Worm (Caenorhabditis elegans) whole organism, L1 larva: ENCODE results near the gene Y70G10A.4.
A peak's percentile ranks its signal among the peaks of the same experiment; 100 is the strongest.

Source experiments
- C04F5.9 ChIP-seq: sonication (generic microtip); optimal IDR thresholded peaks from 2 replicates; lab custom pipeline; 2016; ENCODE audit warnings: missing genetic modification characterization, missing compliant biosample characterization
- C16A3.4 ChIP-seq: fragments of 150-350 bp; optimal IDR thresholded peaks from 2 replicates; lab custom pipeline; 2014; ENCODE audit warnings: missing biosample characterization, missing genetic modification characterization
- C34B4.2 ChIP-seq: sonication (generic microtip); optimal IDR thresholded peaks from 2 replicates; lab custom pipeline; 2017; ENCODE audit warnings: mild to moderate bottlenecking, missing genetic modification characterization, missing compliant biosample characterization
- aha-1 ChIP-seq: fragments of 150-350 bp; optimal IDR thresholded peaks from 2 replicates; lab custom pipeline; 2014; ENCODE audit warnings: missing biosample characterization, missing genetic modification characterization
- blmp-1 ChIP-seq: fragments of 150-350 bp; optimal IDR thresholded peaks from 2 replicates; lab custom pipeline; 2014; ENCODE audit warnings: missing biosample characterization, missing genetic modification characterization
- ceh-8 ChIP-seq: fragments of 200-800 bp; sonication (Bioruptor generic); optimal IDR thresholded peaks from 2 replicates; lab custom pipeline; 2018; ENCODE audit warnings: mild to moderate bottlenecking, missing genetic modification characterization, moderate library complexity, missing compliant biosample characterization
- dpl-1 ChIP-seq, 3 experiments: fragments of 150-350 bp in 2 of 3; sonication (generic microtip) in 1 of 3; optimal IDR thresholded peaks; 2 replicates each; lab custom pipeline; 2014 to 2017; ENCODE audit warnings: missing biosample characterization in 3 of 3, missing genetic modification characterization in 3 of 3, missing genetic modification reagents in 3 of 3
- dsc-1 ChIP-seq: sonication (generic microtip); optimal IDR thresholded peaks from 2 replicates; lab custom pipeline; 2016; ENCODE audit warnings: mild to moderate bottlenecking, missing genetic modification characterization, missing compliant biosample characterization
- efl-1 ChIP-seq, 4 experiments: fragments of 150-350 bp; optimal IDR thresholded peaks in 3 of 4; peaks in 1 of 4; 1 replicate in 1 of 4; 2 replicates in 3 of 4; lab custom pipeline; 2014; ENCODE audit warnings: missing biosample characterization in 2 of 4, missing genetic modification characterization in 2 of 4, missing genetic modification reagents in 2 of 4
- efl-3 ChIP-seq: fragments of 200-800 bp; sonication (Bioruptor generic); optimal IDR thresholded peaks from 2 replicates; lab custom pipeline; 2018; ENCODE audit warnings: mild to moderate bottlenecking, missing genetic modification characterization, missing compliant biosample characterization
- elt-2 ChIP-seq: sonication (generic microtip); optimal IDR thresholded peaks from 2 replicates; lab custom pipeline; 2016; ENCODE audit warnings: missing genetic modification characterization, mild to moderate bottlenecking, inconsistent platforms, missing compliant biosample characterization, missing genetic modification reagents
- elt-3 ChIP-seq, 6 experiments: fragments of 150-350 bp in 1 of 6; sonication (generic microtip); optimal IDR thresholded peaks; 2 replicates each; lab custom pipeline; 2017 to 2018; ENCODE audit warnings: missing biosample characterization in 6 of 6, missing genetic modification characterization in 6 of 6, inconsistent platforms in 1 of 6
- fkh-8 ChIP-seq: sonication (generic microtip); optimal IDR thresholded peaks from 2 replicates; lab custom pipeline; 2016; ENCODE audit warnings: mild to moderate bottlenecking, missing genetic modification characterization, missing compliant biosample characterization
- fos-1 ChIP-seq: fragments of 150-350 bp; optimal IDR thresholded peaks from 2 replicates; lab custom pipeline; 2014; ENCODE audit warnings: missing biosample characterization, missing genetic modification characterization
- hlh-17 ChIP-seq: fragments of 200-800 bp; sonication (Bioruptor generic); optimal IDR thresholded peaks from 2 replicates; lab custom pipeline; 2018; ENCODE audit warnings: missing genetic modification characterization, mild to moderate bottlenecking, missing compliant biosample characterization, moderate library complexity, borderline replicate concordance
- isw-1 ChIP-seq: fragments of 200-800 bp; sonication (Bioruptor generic); IDR thresholded peaks from 2 replicates; pipeline ENCODE4 v1.3.6; 2022; ENCODE audit warnings: missing genetic modification characterization, missing compliant biosample characterization
- lin-15B ChIP-seq: fragments of 150-350 bp; sonication (generic microtip); optimal IDR thresholded peaks from 3 replicates; lab custom pipeline; 2014; ENCODE audit warnings: missing biosample characterization, missing genetic modification characterization
- lin-35 ChIP-seq, 2 experiments: fragments of 150-350 bp; optimal IDR thresholded peaks; 2 replicates each; lab custom pipeline; 2014; ENCODE audit warnings: missing biosample characterization in 2 of 2, missing genetic modification characterization in 2 of 2, missing genetic modification reagents in 2 of 2
- mep-1 ChIP-seq: fragments of 150-350 bp; optimal IDR thresholded peaks from 2 replicates; lab custom pipeline; 2014; ENCODE audit warnings: missing biosample characterization, missing genetic modification characterization
- nhr-11 ChIP-seq: fragments of 150-350 bp; optimal IDR thresholded peaks from 2 replicates; lab custom pipeline; 2014; ENCODE audit warnings: missing biosample characterization, missing genetic modification characterization
- nhr-19 ChIP-seq: fragments of 200-800 bp; sonication (Bioruptor generic); conservative IDR thresholded peaks from 2 replicates; pipeline ENCODE4 v1.3.6; 2022; ENCODE audit warnings: missing genetic modification characterization, missing compliant biosample characterization
- nhr-20 ChIP-seq: sonication (generic microtip); optimal IDR thresholded peaks from 2 replicates; lab custom pipeline; 2016; ENCODE audit warnings: mild to moderate bottlenecking, missing genetic modification characterization, missing compliant biosample characterization
- nhr-47 ChIP-seq: sonication (generic microtip); optimal IDR thresholded peaks from 2 replicates; lab custom pipeline; 2016; ENCODE audit warnings: mild to moderate bottlenecking, missing genetic modification characterization, moderate library complexity, missing compliant biosample characterization
- nhr-71 ChIP-seq: sonication (generic microtip); optimal IDR thresholded peaks from 2 replicates; lab custom pipeline; 2016; ENCODE audit warnings: mild to moderate bottlenecking, missing genetic modification characterization, moderate library complexity, missing compliant biosample characterization
- nhr-84 ChIP-seq: sonication (generic microtip); optimal IDR thresholded peaks from 2 replicates; lab custom pipeline; 2017; ENCODE audit warnings: missing biosample characterization, missing genetic modification characterization
- pqm-1 ChIP-seq: sonication (generic microtip); optimal IDR thresholded peaks from 3 replicates; lab custom pipeline; 2017; ENCODE audit warnings: missing biosample characterization, missing genetic modification characterization
- skn-1 ChIP-seq: fragments of 150-350 bp; optimal IDR thresholded peaks from 2 replicates; lab custom pipeline; 2014; ENCODE audit warnings: missing biosample characterization, missing genetic modification characterization
- snu-23 ChIP-seq: sonication (generic microtip); optimal IDR thresholded peaks from 2 replicates; lab custom pipeline; 2016; ENCODE audit warnings: missing genetic modification characterization, missing compliant biosample characterization
- sox-4 ChIP-seq: sonication (generic microtip); optimal IDR thresholded peaks from 2 replicates; lab custom pipeline; 2016; ENCODE audit warnings: missing genetic modification characterization, missing compliant biosample characterization
- sptf-1 ChIP-seq: fragments of 150-350 bp; optimal IDR thresholded peaks from 2 replicates; lab custom pipeline; 2014; ENCODE audit warnings: missing biosample characterization, missing genetic modification characterization
- swsn-7 ChIP-seq: sonication (generic microtip); optimal IDR thresholded peaks from 2 replicates; lab custom pipeline; 2016; ENCODE audit warnings: missing genetic modification characterization, missing compliant biosample characterization
- ztf-4 ChIP-seq: fragments of 150-350 bp; optimal IDR thresholded peaks from 2 replicates; lab custom pipeline; 2014; ENCODE audit warnings: missing biosample characterization, missing genetic modification characterization

Gene Y70G10A.4

ce11 chrIII:10251114-10251513 is 29.2 kb downstream of the Y70G10A.4 start:
- TF ChIP-seq pqm-1 (tag; lab: Kevin White, UChicago) (no peak), C34B4.2 (tag; lab: Kevin White, UChicago) (no peak), skn-1 (no peak), sox-4 (tag; lab: Kevin White, UChicago) (no peak), C16A3.4 (tag; lab: Kevin White, UChicago) (no peak), lin-35 (GFP tag; optimal IDR thresholded peaks at IDR 0.05; lab: Kevin White, UChicago) (no peak), elt-2 (tag; lab: Kevin White, UChicago) (no peak), C04F5.9 (tag; lab: Kevin White, UChicago) (no peak), nhr-20 (tag; lab: Kevin White, UChicago) (no peak)

- no peak for TF ChIP-seq sptf-1 (tag; lab: Kevin White, UChicago)
- no peak for TF ChIP-seq efl-1 (optimal IDR thresholded peaks at IDR 0.05; lab: Kevin White, UChicago)
- TF ChIP-seq efl-1 (GFP tag; optimal IDR thresholded peaks at IDR 0.05 in 1 of 2; lab: Kevin White, UChicago) = peak in 1 of 2 experiments; percentile 20
- TF ChIP-seq, all 84 proteins: peak for 1
These were observed 31.4 kb downstream of the Y70G10A.4 start for ce11 chrIII:10253334-10253733.

- TF ChIP-seq blmp-1 (peak; percentile 97), elt-3 (tag; optimal IDR thresholded peaks at IDR 0.05; lab: Kevin White, UChicago) (peak in 1 of 6 experiments; percentile 57), hlh-17 (GFP tag; lab: Kevin White, UChicago) (no peak)
These were observed 32.6 kb downstream of the Y70G10A.4 start, which contains the start of gene R01H10.4 for ce11 chrIII:10254583-10254982. Gene R01H10.4 (plus strand): TSS chrIII:10254818.

- TF ChIP-seq ztf-4 (tag; lab: Kevin White, UChicago) = no peak
- TF ChIP-seq isw-1 (GFP tag; lab: Robert Waterston, UW) = no peak
- TF ChIP-seq dsc-1 (tag; lab: Kevin White, UChicago) = no peak
- no peak for TF ChIP-seq pqm-1 (tag; lab: Kevin White, UChicago)
- no peak for TF ChIP-seq lin-15B
These were observed 36.7 kb downstream of the Y70G10A.4 start, which contains the start of gene rip-1 for ce11 chrIII:10258641-10259040. Gene rip-1 (minus strand): TSS chrIII:10258741.

- TF ChIP-seq fos-1 (no peak), ceh-8 (GFP tag; lab: Kevin White, UChicago) (no peak), aha-1 (tag; lab: Kevin White, UChicago) (no peak), nhr-84 (tag; lab: Kevin White, UChicago) (no peak), lin-35 (GFP tag; optimal IDR thresholded peaks at IDR 0.05; lab: Kevin White, UChicago) (no peak), snu-23 (no peak), nhr-71 (no peak), swsn-7 (tag; lab: Kevin White, UChicago) (no peak), nhr-11 (no peak), efl-3 (no peak), elt-2 (tag; lab: Kevin White, UChicago) (no peak), mep-1 (tag; lab: Kevin White, UChicago) (no peak)
- TF ChIP-seq, all 84 proteins: peak for 0
These were observed 39.3 kb downstream of the Y70G10A.4 start for ce11 chrIII:10261256-10261655.

ce11 chrIII:10261682-10262081 is 39.7 kb downstream of the Y70G10A.4 start, which contains the start of gene bbs-5:
Gene bbs-5 (minus strand): TSS chrIII:10261782.
- TF ChIP-seq efl-1 (optimal IDR thresholded peaks at IDR 0.05; lab: Kevin White, UChicago) (no peak), efl-1 (GFP tag; optimal IDR thresholded peaks at IDR 0.05 in 1 of 2; lab: Kevin White, UChicago) (no peak), fkh-8 (tag; lab: Kevin White, UChicago) (peak; percentile 39)

- TF ChIP-seq dpl-1 (GFP tag; optimal IDR thresholded peaks at IDR 0.05; lab: Kevin White, UChicago) (peak in 1 of 3 experiments; percentile 2), nhr-19 (0 out of 2 replicates have a peak, but pooled peaks have one; percentile 13), isw-1 (GFP tag; lab: Robert Waterston, UW) (peak; percentile 31; the same call in 1 of the 2 replicates), efl-1 (optimal IDR thresholded peaks at IDR 0.05; lab: Kevin White, UChicago) (peak; percentile 6 to 10), efl-1 (GFP tag; optimal IDR thresholded peaks at IDR 0.05 in 1 of 2; lab: Kevin White, UChicago) (peak in 1 of 2 experiments; percentile 76), lin-35 (GFP tag; optimal IDR thresholded peaks at IDR 0.05; lab: Kevin White, UChicago) (peak in 1 of 2 experiments; percentile 15), nhr-71 (peak; percentile 16), nhr-47 (peak; percentile 16)
- TF ChIP-seq, all 84 proteins: peak for 7; not testable (repeated sequence) for 77
These were observed 44.9 kb downstream of the Y70G10A.4 start, which contains the start of gene inpp-4B for ce11 chrIII:10266824-10267223. Gene inpp-4B (minus strand): TSS chrIII:10266877.
